Worm (Caenorhabditis elegans) whole organism, young adult: ENCODE measurements around the gene picc-1.

Experiments used
- ekl-4 ChIP-seq: fragments of 200-800 bp; sonication (Bioruptor generic); IDR thresholded peaks from 2 replicates; pipeline ENCODE4 v1.3.6; 2022; ENCODE audit warnings: missing genetic modification reagents, missing genetic modification characterization, missing compliant biosample characterization
- madf-10 ChIP-seq: sonication (generic microtip); optimal IDR thresholded peaks from 2 replicates; lab custom pipeline; 2016; ENCODE audit warnings: mild to moderate bottlenecking, missing genetic modification characterization, missing compliant biosample characterization
- mes-4 ChIP-seq: sonication (generic microtip); optimal IDR thresholded peaks from 2 replicates; lab custom pipeline; 2016; ENCODE audit warnings: missing genotype, missing genetic modification characterization, missing compliant biosample characterization
- nfya-1 ChIP-seq: sonication (generic microtip); optimal IDR thresholded peaks from 2 replicates; lab custom pipeline; 2017; ENCODE audit warnings: antibody characterized with exemption, missing compliant biosample characterization, missing genetic modification characterization, borderline replicate concordance; ENCODE audit not compliant: insufficient read depth
- unc-62 ChIP-seq: fragments of 150-350 bp; optimal IDR thresholded peaks from 2 replicates; lab custom pipeline; 2014; ENCODE audit warnings: missing biosample characterization, missing genetic modification reagents, missing genetic modification characterization

- TF ChIP-seq madf-10 (tag; lab: Kevin White, UChicago) = no peak
- TF ChIP-seq nfya-1 (tag; lab: Kevin White, UChicago) = no peak
- TF ChIP-seq ekl-4 (GFP tag; lab: Robert Waterston, UW) = no peak
- TF ChIP-seq unc-62 (GFP tag; lab: Kevin White, UChicago) = no peak
- TF ChIP-seq mes-4 (tag; lab: Kevin White, UChicago) = no peak
Observed at ce11 chrV:6034714-6035113, 15.9 kb downstream of the picc-1 start, which contains the start of gene dhs-17.
